Worm (Caenorhabditis elegans): ENCODE data around the gene vhp-1.

vhp-1 gene

ce11 chrII:5331677-5332303 is 8.7 kb downstream of the vhp-1 start:
- no peak for TF ChIP-seq cnd-1 (tag; optimal IDR thresholded peaks at IDR 0.05)
- no peak for TF ChIP-seq elt-3 (tag; optimal IDR thresholded peaks at IDR 0.05)
- TF ChIP-seq hlh-1 (tag; optimal IDR thresholded peaks at IDR 0.05): no peak
- TF ChIP-seq flh-1 (GFP tag; optimal IDR thresholded peaks at IDR 0.05): no peak
- TF ChIP-seq M03D4.4 (tag; optimal IDR thresholded peaks at IDR 0.05): no peak
- no peak for TF ChIP-seq snpc-4 (tag; optimal IDR thresholded peaks at IDR 0.05)

ce11 chrII:5332345-5333124 is 9.5 kb downstream of the vhp-1 start:
- no peak for TF ChIP-seq nhr-28 (tag; optimal IDR thresholded peaks at IDR 0.05)
- TF ChIP-seq unc-62 (GFP tag; optimal IDR thresholded peaks at IDR 0.05): no peak
- no peak for TF ChIP-seq tbx-8 (GFP tag; optimal IDR thresholded peaks at IDR 0.05)
- no peak for TF ChIP-seq snpc-4 (tag; optimal IDR thresholded peaks at IDR 0.05)
- no peak for TF ChIP-seq nhr-2 (tag; optimal IDR thresholded peaks at IDR 0.05)
- TF ChIP-seq hlh-1 (tag; optimal IDR thresholded peaks at IDR 0.05): no peak
- TF ChIP-seq lsy-2 (tag; optimal IDR thresholded peaks at IDR 0.05): no peak
- no peak for TF ChIP-seq flh-1 (GFP tag; optimal IDR thresholded peaks at IDR 0.05)
- no peak for TF ChIP-seq nhr-76 (tag; optimal IDR thresholded peaks at IDR 0.05)
- no peak for TF ChIP-seq lin-13 (tag; optimal IDR thresholded peaks at IDR 0.05)
- no peak for TF ChIP-seq ham-2 (GFP tag; optimal IDR thresholded peaks at IDR 0.05)
- TF ChIP-seq nhr-12 (tag; optimal IDR thresholded peaks at IDR 0.05): no peak

ce11 chrII:5333729-5334255 is 10.7 kb downstream of the vhp-1 start:
- no peak for TF ChIP-seq nhr-2 (tag; optimal IDR thresholded peaks at IDR 0.05)
- no peak for TF ChIP-seq hlh-1 (tag; optimal IDR thresholded peaks at IDR 0.05)
- no peak for TF ChIP-seq ztf-11 (tag; optimal IDR thresholded peaks at IDR 0.05)
- no peak for TF ChIP-seq ces-1 (GFP tag; optimal IDR thresholded peaks at IDR 0.05)
- no peak for TF ChIP-seq nhr-76 (tag; optimal IDR thresholded peaks at IDR 0.05)
- no peak for TF ChIP-seq unc-39 (tag; optimal IDR thresholded peaks at IDR 0.05)
- TF ChIP-seq snpc-4 (tag; optimal IDR thresholded peaks at IDR 0.05): no peak
- no peak for TF ChIP-seq lin-13 (tag; optimal IDR thresholded peaks at IDR 0.05)
- no peak for TF ChIP-seq ceh-43 (GFP tag; optimal IDR thresholded peaks at IDR 0.05)
- no peak for TF ChIP-seq mep-1 (tag; optimal IDR thresholded peaks at IDR 0.05)
- no peak for TF ChIP-seq unc-62 (GFP tag; optimal IDR thresholded peaks at IDR 0.05)
- no peak for TF ChIP-seq pha-4 (tag; optimal IDR thresholded peaks at IDR 0.05)

- TF ChIP-seq lin-32 (GFP tag; optimal IDR thresholded peaks at IDR 0.05): no peak
- no peak for TF ChIP-seq sptf-1 (tag; optimal IDR thresholded peaks at IDR 0.05)
- no peak for TF ChIP-seq elt-3 (tag; optimal IDR thresholded peaks at IDR 0.05)
- TF ChIP-seq ces-1 (GFP tag; optimal IDR thresholded peaks at IDR 0.05): no peak
- no peak for TF ChIP-seq nhr-76 (tag; optimal IDR thresholded peaks at IDR 0.05)
- TF ChIP-seq unc-120 (tag; optimal IDR thresholded peaks at IDR 0.05; ENCODE audit: poor library complexity, severe bottlenecking): no peak
- TF ChIP-seq ceh-39 (tag; optimal IDR thresholded peaks at IDR 0.05): no peak
- no peak for TF ChIP-seq pha-4 (tag; optimal IDR thresholded peaks at IDR 0.05)
- TF ChIP-seq tbx-8 (GFP tag; optimal IDR thresholded peaks at IDR 0.05): no peak
- TF ChIP-seq mep-1 (tag; optimal IDR thresholded peaks at IDR 0.05): no peak
- no peak for TF ChIP-seq nhr-28 (tag; optimal IDR thresholded peaks at IDR 0.05)
- no peak for TF ChIP-seq snpc-4 (tag; optimal IDR thresholded peaks at IDR 0.05)
- TF ChIP-seq bed-3 (GFP tag; optimal IDR thresholded peaks at IDR 0.05): no peak
- TF ChIP-seq nhr-237 (tag; optimal IDR thresholded peaks at IDR 0.05): no peak
- no peak for TF ChIP-seq ham-2 (GFP tag; optimal IDR thresholded peaks at IDR 0.05)
Observed at ce11 chrII:5334628-5335027, 11.6 kb downstream of the vhp-1 start.

ce11 chrII:5335370-5336034 is 12.4 kb downstream of the vhp-1 start:
- TF ChIP-seq unc-120 (tag; optimal IDR thresholded peaks at IDR 0.05; ENCODE audit: poor library complexity, severe bottlenecking) (no peak), nhr-76 (tag; optimal IDR thresholded peaks at IDR 0.05) (no peak), lsy-2 (tag; optimal IDR thresholded peaks at IDR 0.05) (no peak), nhr-28 (tag; optimal IDR thresholded peaks at IDR 0.05) (no peak), nhr-237 (tag; optimal IDR thresholded peaks at IDR 0.05) (no peak), snpc-4 (tag; optimal IDR thresholded peaks at IDR 0.05) (no peak), hlh-1 (tag; optimal IDR thresholded peaks at IDR 0.05) (no peak), ces-1 (GFP tag; optimal IDR thresholded peaks at IDR 0.05) (no peak), mep-1 (tag; optimal IDR thresholded peaks at IDR 0.05) (no peak), zip-8 (tag; optimal IDR thresholded peaks at IDR 0.05) (no peak), lin-13 (tag; optimal IDR thresholded peaks at IDR 0.05) (no peak), lin-32 (GFP tag; optimal IDR thresholded peaks at IDR 0.05) (no peak), ceh-83 (GFP tag; optimal IDR thresholded peaks at IDR 0.05) (no peak), elt-3 (tag; optimal IDR thresholded peaks at IDR 0.05) (no peak), M03D4.4 (tag; optimal IDR thresholded peaks at IDR 0.05) (no peak), unc-62 (GFP tag; optimal IDR thresholded peaks at IDR 0.05) (no peak), mls-2 (tag; optimal IDR thresholded peaks at IDR 0.05) (no peak), nhr-2 (tag; optimal IDR thresholded peaks at IDR 0.05) (no peak), sptf-1 (tag; optimal IDR thresholded peaks at IDR 0.05) (no peak), pha-4 (tag; optimal IDR thresholded peaks at IDR 0.05) (no peak)

Measured in whole organism, mixed stage, embryonic.